Fruit fly (Drosophila melanogaster): ENCODE data around the gene eIF5.

Gene eIF5

dm6 chrX:16008814-16009213 lies 17.0 kb upstream of the eIF5 start, which contains the start of gene Muc14A (continued):
- TF ChIP-seq gsb-n (tag; optimal IDR thresholded peaks at IDR 0.05) (no peak), CG17612 (GFP tag; IDR thresholded peaks at IDR 0.05) (no peak), gro (GFP tag; optimal IDR thresholded peaks at IDR 0.05) (no peak), Opbp (GFP tag; IDR thresholded peaks at IDR 0.05; ENCODE audit: partially characterized antibody) (no peak), CG10979 (tag; optimal IDR thresholded peaks at IDR 0.05) (no peak), corto (GFP tag; optimal IDR thresholded peaks at IDR 0.05) (no peak)

DNA sequence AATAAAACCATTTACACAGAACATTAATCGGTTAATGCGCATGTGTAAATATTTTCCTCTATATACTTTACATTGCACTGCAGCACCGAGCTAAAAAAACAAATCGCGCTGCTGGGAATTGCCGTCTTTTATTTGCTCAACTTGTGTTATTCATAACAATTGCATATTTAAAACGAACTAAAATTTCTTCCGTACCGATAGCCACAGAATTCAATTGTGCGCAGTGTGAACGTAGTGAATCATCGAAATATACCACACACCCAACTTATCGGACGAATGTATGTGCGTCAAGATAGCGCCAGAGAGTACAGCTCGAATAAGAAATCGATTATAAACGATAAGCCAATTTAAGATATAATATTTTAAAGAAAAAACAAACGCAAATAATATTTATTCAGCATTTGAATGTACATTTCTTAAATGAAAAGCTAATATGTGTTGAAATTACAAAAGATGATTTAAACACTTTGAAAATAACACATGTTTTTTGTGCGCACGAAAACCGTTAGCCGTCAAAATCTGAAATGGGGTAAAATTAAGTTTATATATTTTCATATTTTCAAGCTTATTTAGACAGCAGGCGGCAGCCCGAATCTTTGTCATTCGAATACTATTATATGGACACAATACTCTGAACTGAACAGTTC lies 13.9 kb upstream of the eIF5 start, which contains the start of the genes vap and CG12698:
vap (minus strand) TSS at position 262 of the 647 bp plus-strand sequence.
CG12698 (plus strand) TSS at position 597 of the 647 bp plus-strand sequence.
- peak; percentile 70 for TF ChIP-seq Sry-δ (GFP tag; optimal IDR thresholded peaks at IDR 0.05)
- TF ChIP-seq CG42726 (GFP tag; IDR thresholded peaks at IDR 0.05; ENCODE audit: partially characterized antibody) = peak; percentile 56; the same call in 1 of the 2 replicates
- TF ChIP-seq pzg (GFP tag; optimal IDR thresholded peaks at IDR 0.05) = peak; percentile 84
- no peak for TF ChIP-seq Dad (GFP tag; optimal IDR thresholded peaks at IDR 0.05)
- no peak for TF ChIP-seq ftz-f1 (GFP tag; optimal IDR thresholded peaks at IDR 0.05)
- no peak for TF ChIP-seq Oaz (GFP tag; IDR thresholded peaks at IDR 0.05)
- no peak for TF ChIP-seq vvl (GFP tag; IDR thresholded peaks at IDR 0.05)
- TF ChIP-seq CG14860 (GFP tag; IDR thresholded peaks at IDR 0.05; ENCODE audit: partially characterized antibody) = peak; percentile 62
- no peak for TF ChIP-seq corto (GFP tag; optimal IDR thresholded peaks at IDR 0.05)
- TF ChIP-seq vnd (GFP tag; IDR thresholded peaks at IDR 0.05; ENCODE audit: partially characterized antibody) = peak; percentile 62; the same call in 2 of the 3 replicates
- TF ChIP-seq CG2116 (GFP tag; optimal IDR thresholded peaks at IDR 0.05) = peak; percentile 78
- TF ChIP-seq E2f2 (GFP tag; IDR thresholded peaks at IDR 0.05) = peak; percentile 63
- peak; percentile 64 for TF ChIP-seq trem (tag; optimal IDR thresholded peaks at IDR 0.05)
- TF ChIP-seq ewg (GFP tag; optimal IDR thresholded peaks at IDR 0.05) = peak; percentile 94
- no peak for TF ChIP-seq Hey (tag; optimal IDR thresholded peaks at IDR 0.05)
- peak; percentile 43 for TF ChIP-seq CG12391 (tag; optimal IDR thresholded peaks at IDR 0.05)
- TF ChIP-seq CG14710 (tag; optimal IDR thresholded peaks at IDR 0.05) = peak; percentile 53
- peak; percentile 65 for TF ChIP-seq CG15514 (GFP tag; optimal IDR thresholded peaks at IDR 0.05)
- peak; percentile 59; the same call in 1 of the 3 replicates for TF ChIP-seq mld (GFP tag; IDR thresholded peaks at IDR 0.05; ENCODE audit: partially characterized antibody)
- TF ChIP-seq Med (GFP tag) = no peak
- peak; percentile 43; the same call in 1 of the 2 replicates for TF ChIP-seq onecut (GFP tag; IDR thresholded peaks at IDR 0.05)
- no peak for TF ChIP-seq tio (GFP tag; optimal IDR thresholded peaks at IDR 0.05)
- peak; percentile 42; the same call in 1 of the 3 replicates for TF ChIP-seq Doc3 (GFP tag; IDR thresholded peaks at IDR 0.05; ENCODE audit: partially characterized antibody)
- TF ChIP-seq CG1024 (GFP tag; IDR thresholded peaks at IDR 0.05) = peak; percentile 41
- TF ChIP-seq CG16813 (GFP tag; IDR thresholded peaks at IDR 0.05; ENCODE audit: partially characterized antibody) = peak; percentile 75
- peak; percentile 54 for TF ChIP-seq CG17186 (GFP tag; optimal IDR thresholded peaks at IDR 0.05)
- peak; percentile 78 for TF ChIP-seq Bgb (GFP tag; IDR thresholded peaks at IDR 0.05; ENCODE audit: partially characterized antibody)
- TF ChIP-seq gfzf (GFP tag; optimal IDR thresholded peaks at IDR 0.05) = peak; percentile 71
- TF ChIP-seq CG17802 (tag; optimal IDR thresholded peaks at IDR 0.05) = peak; percentile 91
- peak; percentile 27 for TF ChIP-seq Lhr (GFP tag; optimal IDR thresholded peaks at IDR 0.05)
- peak; percentile 6 for TF ChIP-seq lilli (GFP tag; optimal IDR thresholded peaks at IDR 0.05)
- TF ChIP-seq chif (GFP tag; optimal IDR thresholded peaks at IDR 0.05) = no peak
- TF ChIP-seq sens (GFP tag) = peak; percentile 69
- TF ChIP-seq CG8924 (tag; optimal IDR thresholded peaks at IDR 0.05) = peak; percentile 29
- TF ChIP-seq amos (GFP tag; IDR thresholded peaks at IDR 0.05; ENCODE audit: partially characterized antibody) = peak; percentile 77
- TF ChIP-seq CG6854 (GFP tag; optimal IDR thresholded peaks at IDR 0.05) = no peak
- peak; percentile 65 for TF ChIP-seq MESR4 (GFP tag; optimal IDR thresholded peaks at IDR 0.05)
- no peak for TF ChIP-seq croc (GFP tag; conservative IDR thresholded peaks at IDR 0.05)
- TF ChIP-seq Scr (GFP tag; IDR thresholded peaks at IDR 0.05; ENCODE audit: partially characterized antibody) = peak; percentile 69
- TF ChIP-seq CG10274 (GFP tag; optimal IDR thresholded peaks at IDR 0.05) = no peak
- TF ChIP-seq Opbp (GFP tag; IDR thresholded peaks at IDR 0.05; ENCODE audit: partially characterized antibody) = peak; percentile 68; the same call in 2 of the 3 replicates

Data from whole organism, embryonic.